Fruit fly (Drosophila melanogaster): Measurements from ENCODE around the gene CG13051.

The CG13051 gene

DNA sequence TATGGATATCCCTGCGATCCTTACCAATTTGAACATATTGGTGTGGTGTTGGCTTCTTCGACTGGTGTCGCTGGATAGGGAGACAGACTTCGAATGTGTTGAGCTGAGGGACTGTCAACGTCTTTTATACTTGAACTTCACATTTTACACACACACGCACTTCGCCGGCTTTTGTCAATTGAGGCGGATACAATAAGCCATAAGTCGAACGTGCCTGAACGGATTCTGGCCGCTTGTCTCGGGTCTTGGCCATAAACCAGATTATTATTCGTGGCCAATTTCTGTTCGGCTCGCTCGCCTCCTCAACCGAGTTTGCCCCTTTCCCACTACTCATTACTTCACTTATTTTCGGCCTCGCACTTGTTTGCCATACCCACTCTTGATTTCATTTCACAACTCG, 38.2 kb upstream of the CG13051 start, which contains the start of gene CG13044:
CG13044 (minus strand) TSS at position 101 of the 400 bp plus-strand sequence.
- no peak for TF ChIP-seq lola (GFP tag; optimal IDR thresholded peaks at IDR 0.05)
- no peak for TF ChIP-seq rgr (GFP tag; optimal IDR thresholded peaks at IDR 0.05)
- TF ChIP-seq Vsx2 (GFP tag; optimal IDR thresholded peaks at IDR 0.05; ENCODE audit: partially characterized antibody) = no peak
- TF ChIP-seq fru (GFP tag; optimal IDR thresholded peaks at IDR 0.05) = no peak
- no peak for TF ChIP-seq CG9705 (GFP tag; optimal IDR thresholded peaks at IDR 0.05)
- TF ChIP-seq sage (GFP tag; optimal IDR thresholded peaks at IDR 0.05) = no peak
- TF ChIP-seq dl (GFP tag; optimal IDR thresholded peaks at IDR 0.05; ENCODE audit: insufficient read depth in 1 of 2, partially characterized antibody in 2 of 2) = no peak
- no peak for TF ChIP-seq brk (GFP tag; optimal IDR thresholded peaks at IDR 0.05)
- no peak for TF ChIP-seq dmrt93B (GFP tag; optimal IDR thresholded peaks at IDR 0.05)
- TF ChIP-seq pan (optimal IDR thresholded peaks at IDR 0.05) = no peak
- TF ChIP-seq GATAd (GFP tag; optimal IDR thresholded peaks at IDR 0.05) = no peak
- TF ChIP-seq Hr78 (GFP tag; optimal IDR thresholded peaks at IDR 0.05) = no peak
- no peak for TF ChIP-seq Dif (GFP tag; optimal IDR thresholded peaks at IDR 0.05; ENCODE audit: partially characterized antibody)
- no peak for TF ChIP-seq Hr83 (GFP tag; optimal IDR thresholded peaks at IDR 0.05; ENCODE audit: poor library complexity, severe bottlenecking)
- no peak for TF ChIP-seq usp (GFP tag; optimal IDR thresholded peaks at IDR 0.05)
- TF ChIP-seq Rel (GFP tag; optimal IDR thresholded peaks at IDR 0.05) = no peak
- TF ChIP-seq Rel (tag; optimal IDR thresholded peaks at IDR 0.05) = no peak
- TF ChIP-seq Myc (optimal IDR thresholded peaks at IDR 0.05) = no peak

DNA sequence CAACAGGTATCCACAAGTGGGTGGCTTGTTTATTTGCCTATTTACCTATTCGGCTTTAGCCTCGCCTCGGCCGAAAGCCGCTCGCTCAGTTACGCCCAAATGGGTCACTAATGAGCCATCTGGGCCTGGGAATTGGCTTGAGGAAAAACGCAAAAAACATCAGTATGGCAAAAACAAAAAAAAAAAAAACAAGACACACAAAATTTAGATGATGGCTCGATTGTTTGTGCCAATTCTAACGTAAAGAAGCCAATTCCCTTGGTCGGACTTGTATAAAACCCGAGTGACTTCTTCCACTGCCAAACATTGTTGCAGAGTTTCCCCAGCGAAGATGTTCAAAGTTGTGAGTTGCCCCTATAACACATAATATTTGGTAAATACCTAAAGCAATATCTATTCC, 36.3 kb upstream of the CG13051 start, which contains the start of gene CG4982:
CG4982 (plus strand) TSS at position 301 of the 400 bp plus-strand sequence.
- TF ChIP-seq Hr83 (GFP tag; optimal IDR thresholded peaks at IDR 0.05; ENCODE audit: poor library complexity, severe bottlenecking) (no peak), dl (GFP tag; optimal IDR thresholded peaks at IDR 0.05; ENCODE audit: insufficient read depth in 1 of 2, partially characterized antibody in 2 of 2) (no peak), sage (GFP tag; optimal IDR thresholded peaks at IDR 0.05) (no peak), dsf (GFP tag; optimal IDR thresholded peaks at IDR 0.05; ENCODE audit: borderline replicate concordance) (no peak), fru (GFP tag; optimal IDR thresholded peaks at IDR 0.05) (no peak), lola (GFP tag; optimal IDR thresholded peaks at IDR 0.05) (no peak), foxo (GFP tag; optimal IDR thresholded peaks at IDR 0.05) (no peak), Jra (GFP tag; optimal IDR thresholded peaks at IDR 0.05) (no peak), Dfd (GFP tag; optimal IDR thresholded peaks at IDR 0.05) (no peak), Sp1 (GFP tag; optimal IDR thresholded peaks at IDR 0.05) (no peak), Rel (GFP tag; optimal IDR thresholded peaks at IDR 0.05) (no peak), Rel (tag; optimal IDR thresholded peaks at IDR 0.05) (no peak), Dif (GFP tag; optimal IDR thresholded peaks at IDR 0.05; ENCODE audit: partially characterized antibody) (no peak)

DNA sequence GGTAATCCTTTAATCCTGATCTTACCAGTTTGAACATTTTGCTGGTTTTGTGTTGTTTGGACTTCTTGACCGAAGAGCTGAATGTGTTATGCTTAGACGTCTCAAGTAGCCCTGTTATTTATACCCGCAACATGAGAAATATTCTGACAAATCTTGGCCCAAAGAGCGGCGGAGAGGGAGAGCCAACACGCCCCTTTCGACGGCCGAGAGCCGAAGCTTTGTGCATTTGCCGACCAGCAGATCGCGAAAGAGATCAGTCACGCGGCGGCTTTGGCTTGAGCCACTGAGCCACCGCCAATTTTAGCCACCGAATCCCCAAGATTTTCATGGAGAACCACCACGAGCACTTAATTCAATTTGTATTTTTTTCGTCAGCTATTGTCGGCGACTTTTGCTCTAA, 30.5 kb upstream of the CG13051 start, which contains the start of gene CG4962:
CG4962 (minus strand) TSS at position 101 of the 400 bp plus-strand sequence.
- no peak for TF ChIP-seq tai (GFP tag; optimal IDR thresholded peaks at IDR 0.05)
- no peak for TF ChIP-seq ey (GFP tag; optimal IDR thresholded peaks at IDR 0.05)
- TF ChIP-seq dmrt93B (GFP tag; optimal IDR thresholded peaks at IDR 0.05) = no peak
- no peak for TF ChIP-seq sv (GFP tag; optimal IDR thresholded peaks at IDR 0.05)

DNA sequence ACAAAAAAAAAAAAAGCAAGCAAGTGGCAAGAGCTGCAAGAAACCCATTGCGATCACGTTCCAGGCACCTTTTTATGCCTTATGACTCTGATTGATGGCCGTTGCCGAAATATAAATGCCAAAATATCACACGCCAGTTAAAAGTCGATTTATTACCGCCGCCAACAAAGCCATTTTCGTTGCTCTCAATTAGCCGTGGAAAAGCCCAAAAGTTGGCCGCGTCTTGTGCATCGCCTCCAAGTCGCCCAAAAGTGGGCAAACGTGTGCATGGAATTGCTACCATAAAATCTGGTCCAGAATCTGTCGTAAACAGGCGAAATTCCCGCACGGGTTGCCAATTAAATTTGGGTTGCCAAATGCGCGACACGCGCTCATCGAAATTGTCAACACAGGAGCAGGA, 26.8 kb upstream of the CG13051 start:
- TF ChIP-seq tai (GFP tag; optimal IDR thresholded peaks at IDR 0.05) (no peak), Dfd (GFP tag; optimal IDR thresholded peaks at IDR 0.05) (no peak), Myc (optimal IDR thresholded peaks at IDR 0.05) (peak; percentile 76), N (GFP tag; optimal IDR thresholded peaks at IDR 0.05) (peak; percentile 32), sv (GFP tag; optimal IDR thresholded peaks at IDR 0.05) (no peak), br (GFP tag; optimal IDR thresholded peaks at IDR 0.05) (no peak), Vsx2 (GFP tag; optimal IDR thresholded peaks at IDR 0.05; ENCODE audit: partially characterized antibody) (peak; percentile 88), rgr (GFP tag; optimal IDR thresholded peaks at IDR 0.05) (no peak), dsf (GFP tag; optimal IDR thresholded peaks at IDR 0.05; ENCODE audit: borderline replicate concordance) (no peak), Sp1 (GFP tag; optimal IDR thresholded peaks at IDR 0.05) (no peak), dl (GFP tag; optimal IDR thresholded peaks at IDR 0.05; ENCODE audit: insufficient read depth in 1 of 2, partially characterized antibody in 2 of 2) (no peak), usp (GFP tag; optimal IDR thresholded peaks at IDR 0.05) (no peak), dmrt93B (GFP tag; optimal IDR thresholded peaks at IDR 0.05) (no peak), jim (GFP tag; optimal IDR thresholded peaks at IDR 0.05) (no peak), CrebA (GFP tag; optimal IDR thresholded peaks at IDR 0.05; ENCODE audit: borderline replicate concordance) (no peak), ey (GFP tag; optimal IDR thresholded peaks at IDR 0.05) (no peak), Dif (GFP tag; optimal IDR thresholded peaks at IDR 0.05; ENCODE audit: partially characterized antibody) (no peak), lola (GFP tag; optimal IDR thresholded peaks at IDR 0.05) (peak; percentile 51), pan (optimal IDR thresholded peaks at IDR 0.05) (no peak), Jra (GFP tag; optimal IDR thresholded peaks at IDR 0.05) (no peak), fru (GFP tag; optimal IDR thresholded peaks at IDR 0.05) (no peak), foxo (GFP tag; optimal IDR thresholded peaks at IDR 0.05) (no peak), brk (GFP tag; optimal IDR thresholded peaks at IDR 0.05) (no peak), woc (GFP tag; optimal IDR thresholded peaks at IDR 0.05) (no peak)
